Worm (Caenorhabditis elegans) whole organism, L4 larva: ENCODE results near the gene sre-5.
A peak's percentile ranks its signal among the peaks of the same experiment; 100 is the strongest.

Experiments
- F26F4.8 ChIP-seq: fragments of 200-800 bp; sonication (Bioruptor generic); conservative IDR thresholded peaks from 2 replicates; pipeline ENCODE4 v1.3.6; 2022; ENCODE audit warnings: missing genetic modification characterization, missing compliant biosample characterization
- F49E8.2 ChIP-seq: sonication (generic microtip); optimal IDR thresholded peaks from 2 replicates; lab custom pipeline; 2016; ENCODE audit warnings: missing compliant biosample characterization, mild to moderate bottlenecking, missing genetic modification characterization, borderline replicate concordance
- T26A8.4 ChIP-seq: fragments of 200-800 bp; sonication (Bioruptor generic); IDR thresholded peaks from 2 replicates; pipeline ENCODE4 v1.3.6; 2022; ENCODE audit warnings: missing genetic modification characterization, missing compliant biosample characterization
- Y48G9A.11 ChIP-seq: fragments of 200-800 bp; sonication (Bioruptor generic); IDR thresholded peaks from 2 replicates; pipeline ENCODE4 v1.3.6; 2022; ENCODE audit warnings: missing genetic modification reagents, missing genetic modification characterization, missing compliant biosample characterization
- Y75B8A.6 ChIP-seq: fragments of 200-800 bp; sonication (Bioruptor generic); IDR thresholded peaks from 2 replicates; pipeline ENCODE4 v1.3.6; 2022; ENCODE audit warnings: missing genetic modification reagents, missing genetic modification characterization, missing compliant biosample characterization
- ZK546.5 ChIP-seq, 2 experiments: sonication (generic microtip); optimal IDR thresholded peaks; 2 replicates each; lab custom pipeline; 2017; ENCODE audit warnings: missing biosample characterization in 2 of 2, missing genetic modification characterization in 2 of 2
- aha-1 ChIP-seq: fragments of 150-350 bp; peaks from one replicate; lab custom pipeline; 2014; ENCODE audit warnings: missing biosample characterization, missing genetic modification characterization
- ama-1 ChIP-seq: fragments of 150-350 bp; optimal IDR thresholded peaks from 2 replicates; lab custom pipeline; 2014; ENCODE audit warnings: inconsistent platforms, mixed read lengths
- ceh-32 ChIP-seq: sonication (generic microtip); optimal IDR thresholded peaks from 2 replicates; lab custom pipeline; 2016; ENCODE audit warnings: mild to moderate bottlenecking, missing genetic modification characterization, missing compliant biosample characterization; ENCODE audit not compliant: poor library complexity
- ceh-44 ChIP-seq: fragments of 200-800 bp; sonication (Bioruptor generic); IDR thresholded peaks from 2 replicates; pipeline ENCODE4 v1.3.6; 2022; ENCODE audit warnings: missing genetic modification reagents, missing genetic modification characterization, missing compliant biosample characterization
- ceh-62 ChIP-seq: sonication (generic microtip); optimal IDR thresholded peaks from 2 replicates; lab custom pipeline; 2017; ENCODE audit warnings: missing biosample characterization, missing genetic modification characterization
- ces-1 ChIP-seq: fragments of 150-350 bp; sonication (generic microtip); optimal IDR thresholded peaks from 4 replicates; lab custom pipeline; 2014; ENCODE audit warnings: missing biosample characterization, missing genetic modification reagents, missing genetic modification characterization
- daf-8 ChIP-seq: fragments of 200-800 bp; sonication (Bioruptor generic); IDR thresholded peaks from 2 replicates; pipeline ENCODE4 v1.3.6; 2022; ENCODE audit warnings: missing genetic modification characterization, missing compliant biosample characterization
- dmd-6 ChIP-seq: fragments of 200-800 bp; sonication (Bioruptor generic); IDR thresholded peaks from 2 replicates; pipeline ENCODE4 v1.3.6; 2022; ENCODE audit warnings: missing genetic modification reagents, missing genetic modification characterization, missing compliant biosample characterization
- dmd-9 ChIP-seq: fragments of 200-800 bp; sonication (Bioruptor generic); IDR thresholded peaks from 2 replicates; pipeline ENCODE4 v1.3.6; 2022; ENCODE audit warnings: missing genetic modification reagents, missing genetic modification characterization, missing compliant biosample characterization
- dpl-1 ChIP-seq: fragments of 150-350 bp; optimal IDR thresholded peaks from 2 replicates; lab custom pipeline; 2014; ENCODE audit warnings: missing biosample characterization, missing genetic modification reagents, missing genetic modification characterization
- dve-1 ChIP-seq: sonication (generic microtip); optimal IDR thresholded peaks from 2 replicates; lab custom pipeline; 2017; ENCODE audit warnings: antibody characterized with exemption, mild to moderate bottlenecking, missing genetic modification characterization, missing compliant biosample characterization; ENCODE audit not compliant: insufficient read depth
- fkh-10 ChIP-seq: fragments of 150-350 bp; optimal IDR thresholded peaks from 2 replicates; lab custom pipeline; 2014; ENCODE audit warnings: missing biosample characterization, missing genetic modification reagents, missing genetic modification characterization
- fos-1 ChIP-seq: fragments of 150-350 bp; optimal IDR thresholded peaks from 2 replicates; lab custom pipeline; 2014; ENCODE audit warnings: missing biosample characterization, missing genetic modification characterization
- hlh-11 ChIP-seq: fragments of 200-800 bp; sonication (Bioruptor generic); optimal IDR thresholded peaks from 2 replicates; lab custom pipeline; 2018; ENCODE audit warnings: mild to moderate bottlenecking, missing genetic modification characterization, missing compliant biosample characterization
- hmg-1.1 ChIP-seq: fragments of 200-800 bp; sonication (Bioruptor generic); IDR thresholded peaks from 2 replicates; pipeline ENCODE4 v1.3.6; 2022; ENCODE audit warnings: missing genetic modification reagents, missing genetic modification characterization, missing compliant biosample characterization
- lim-7 ChIP-seq: fragments of 200-800 bp; sonication (Bioruptor generic); IDR thresholded peaks from 2 replicates; pipeline ENCODE4 v1.3.6; 2022; ENCODE audit warnings: missing genetic modification characterization, missing compliant biosample characterization
- lin-1 ChIP-seq: fragments of 200-800 bp; sonication (Bioruptor generic); IDR thresholded peaks from 2 replicates; pipeline ENCODE4 v1.3.6; 2022; ENCODE audit warnings: missing genetic modification reagents, missing genetic modification characterization, missing compliant biosample characterization
- lin-13 ChIP-seq: fragments of 150-350 bp; optimal IDR thresholded peaks from 2 replicates; lab custom pipeline; 2014; ENCODE audit warnings: missing biosample characterization, missing genetic modification reagents, missing genetic modification characterization
- lin-15B ChIP-seq: fragments of 150-350 bp; sonication (generic microtip); optimal IDR thresholded peaks from 3 replicates; lab custom pipeline; 2014; ENCODE audit warnings: missing biosample characterization, missing genetic modification characterization
- lin-29 ChIP-seq: fragments of 200-800 bp; sonication (Bioruptor generic); IDR thresholded peaks from 2 replicates; pipeline ENCODE4 v1.3.6; 2022; ENCODE audit warnings: missing genetic modification reagents, missing genetic modification characterization, missing compliant biosample characterization
- lin-38 ChIP-seq: fragments of 200-800 bp; sonication (Bioruptor generic); IDR thresholded peaks from 2 replicates; pipeline ENCODE4 v1.3.6; 2022; ENCODE audit warnings: missing genetic modification reagents, missing genetic modification characterization, missing compliant biosample characterization
- lir-3 ChIP-seq: sonication (generic microtip); optimal IDR thresholded peaks from 2 replicates; lab custom pipeline; 2016; ENCODE audit warnings: mild to moderate bottlenecking, missing genetic modification characterization, missing compliant biosample characterization
- madf-9 ChIP-seq: fragments of 200-800 bp; sonication (Bioruptor generic); conservative IDR thresholded peaks from 2 replicates; pipeline ENCODE4 v1.3.6; 2022; ENCODE audit warnings: missing genetic modification reagents, missing genetic modification characterization, missing compliant biosample characterization
- mep-1 ChIP-seq: fragments of 150-350 bp; sonication (generic microtip); optimal IDR thresholded peaks from 3 replicates; lab custom pipeline; 2014; ENCODE audit warnings: missing biosample characterization, missing genetic modification characterization
- mxl-2 ChIP-seq: fragments of 200-800 bp; sonication (Bioruptor generic); conservative IDR thresholded peaks from 2 replicates; pipeline ENCODE4 v1.3.6; 2022; ENCODE audit warnings: missing genetic modification reagents, missing genetic modification characterization, missing compliant biosample characterization
- mxl-3 ChIP-seq: fragments of 200-800 bp; sonication (Bioruptor generic); optimal IDR thresholded peaks from 2 replicates; lab custom pipeline; 2018; ENCODE audit warnings: mild to moderate bottlenecking, missing genetic modification characterization, missing compliant biosample characterization
- nhr-11 ChIP-seq: fragments of 150-350 bp; optimal IDR thresholded peaks from 2 replicates; lab custom pipeline; 2014; ENCODE audit warnings: missing biosample characterization, missing genetic modification characterization
- nhr-111 ChIP-seq: fragments of 200-800 bp; sonication (Bioruptor generic); optimal IDR thresholded peaks from 2 replicates; lab custom pipeline; 2018; ENCODE audit warnings: mild to moderate bottlenecking, missing genetic modification characterization, missing compliant biosample characterization
- nhr-25 ChIP-seq: sonication (generic microtip); optimal IDR thresholded peaks from 2 replicates; lab custom pipeline; 2017; ENCODE audit warnings: missing genetic modification characterization, mild to moderate bottlenecking, missing compliant biosample characterization, antibody characterized with exemption, moderate library complexity, borderline replicate concordance; ENCODE audit not compliant: insufficient read depth
- nhr-48 ChIP-seq: sonication (generic microtip); optimal IDR thresholded peaks from 2 replicates; lab custom pipeline; 2016; ENCODE audit warnings: mild to moderate bottlenecking, missing genetic modification characterization, missing compliant biosample characterization
- nhr-6 ChIP-seq: fragments of 150-350 bp; optimal IDR thresholded peaks from 2 replicates; lab custom pipeline; 2014; ENCODE audit warnings: missing biosample characterization, missing genetic modification characterization
- nhr-76 ChIP-seq: fragments of 150-350 bp; optimal IDR thresholded peaks from 2 replicates; lab custom pipeline; 2014; ENCODE audit warnings: missing biosample characterization, missing genetic modification characterization
- nhr-77 ChIP-seq: fragments of 150-350 bp; optimal IDR thresholded peaks from 2 replicates; lab custom pipeline; 2014; ENCODE audit warnings: missing biosample characterization, missing genetic modification characterization
- rbr-2 ChIP-seq: sonication (generic microtip); optimal IDR thresholded peaks from 2 replicates; lab custom pipeline; 2016; ENCODE audit warnings: missing genotype, missing genetic modification characterization, missing compliant biosample characterization
- saeg-2 ChIP-seq: fragments of 200-800 bp; sonication (Bioruptor generic); IDR thresholded peaks from 2 replicates; pipeline ENCODE4 v1.3.6; 2022; ENCODE audit warnings: missing genetic modification reagents, missing genetic modification characterization, missing compliant biosample characterization
- snpc-1.2 ChIP-seq: fragments of 200-800 bp; sonication (Bioruptor generic); IDR thresholded peaks from 2 replicates; pipeline ENCODE4 v1.3.6; 2022; ENCODE audit warnings: missing genetic modification reagents, missing genetic modification characterization, missing compliant biosample characterization
- spr-1 ChIP-seq: sonication (generic microtip); optimal IDR thresholded peaks from 2 replicates; lab custom pipeline; 2016; ENCODE audit warnings: mild to moderate bottlenecking, missing genetic modification characterization, missing compliant biosample characterization
- unc-130 ChIP-seq: sonication (generic microtip); optimal IDR thresholded peaks from 2 replicates; lab custom pipeline; 2016; ENCODE audit warnings: missing genetic modification reagents, missing genetic modification characterization, missing compliant biosample characterization
- unc-39 ChIP-seq: sonication (generic microtip); optimal IDR thresholded peaks from 2 replicates; lab custom pipeline; 2017; ENCODE audit warnings: missing biosample characterization, missing genetic modification characterization
- vab-7 ChIP-seq: fragments of 200-800 bp; sonication (Bioruptor generic); IDR thresholded peaks from 2 replicates; pipeline ENCODE4 v1.3.6; 2022; ENCODE audit warnings: missing genetic modification reagents, missing genetic modification characterization, missing compliant biosample characterization
- zag-1 ChIP-seq: fragments of 150-350 bp; optimal IDR thresholded peaks from 2 replicates; lab custom pipeline; 2014; ENCODE audit warnings: missing biosample characterization, missing genetic modification characterization
- zfp-2 ChIP-seq: sonication (generic microtip); optimal IDR thresholded peaks from 2 replicates; lab custom pipeline; 2016; ENCODE audit warnings: mild to moderate bottlenecking, missing genetic modification characterization, missing compliant biosample characterization
- zfp-3 ChIP-seq: fragments of 200-800 bp; sonication (Bioruptor generic); conservative IDR thresholded peaks from 2 replicates; pipeline ENCODE4 v1.3.6; 2022; ENCODE audit warnings: missing genetic modification reagents, missing genetic modification characterization, missing compliant biosample characterization
- zip-11 ChIP-seq: fragments of 200-800 bp; sonication (Bioruptor generic); IDR thresholded peaks from 2 replicates; pipeline ENCODE4 v1.3.6; 2022; ENCODE audit warnings: missing genetic modification characterization, missing compliant biosample characterization
- zip-2 ChIP-seq: fragments of 150-350 bp; optimal IDR thresholded peaks from 2 replicates; lab custom pipeline; 2014; ENCODE audit warnings: missing biosample characterization, missing genetic modification characterization
- ztf-11 ChIP-seq: fragments of 150-350 bp; optimal IDR thresholded peaks from 2 replicates; lab custom pipeline; 2014; ENCODE audit warnings: missing biosample characterization, missing genetic modification characterization

Gene sre-5

DNA sequence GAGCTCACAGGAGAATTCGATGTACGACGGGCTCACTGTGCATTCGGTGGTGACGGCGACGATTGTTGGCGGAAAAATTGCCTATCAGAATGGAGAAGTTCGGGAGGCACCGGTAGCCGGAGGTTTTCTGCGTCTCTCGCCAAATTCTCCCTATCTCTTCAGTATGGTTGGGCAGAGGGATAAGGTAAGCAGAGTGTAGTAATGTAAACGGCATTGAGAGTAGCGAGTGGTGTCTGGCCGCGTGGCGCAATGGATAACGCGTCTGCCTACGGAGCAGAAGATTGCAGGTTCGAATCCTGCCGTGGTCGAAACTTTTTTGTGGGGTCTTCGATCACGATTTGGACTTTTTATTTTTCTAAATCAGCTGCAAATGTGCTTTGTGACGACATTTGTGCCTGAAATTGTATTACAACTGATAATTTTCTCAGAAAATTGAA is 40.4 kb upstream of the sre-5 start:
- no peak for TF ChIP-seq ama-1
- peak; percentile 32 for TF ChIP-seq zip-2 (tag; lab: Kevin White, UChicago)
- TF ChIP-seq lin-38: peak; percentile 81
- peak; percentile 75 for TF ChIP-seq nhr-111 (GFP tag; lab: Kevin White, UChicago)
- TF ChIP-seq nhr-48 (tag; lab: Kevin White, UChicago): peak; percentile 10
- TF ChIP-seq ceh-62 (tag; lab: Kevin White, UChicago): no peak
- TF ChIP-seq ceh-44 (GFP tag; lab: Robert Waterston, UW): peak; percentile 40; the same call in 1 of the 2 replicates
- peak; percentile 73; the same call in 1 of the 2 replicates for TF ChIP-seq lin-1 (GFP tag; lab: Robert Waterston, UW)
- no peak for TF ChIP-seq nhr-25 (tag; lab: Kevin White, UChicago)
- no peak for TF ChIP-seq zip-11
- TF ChIP-seq dve-1 (tag; lab: Kevin White, UChicago): peak; percentile 17
- TF ChIP-seq ztf-11: no peak
- TF ChIP-seq zfp-3 (GFP tag; lab: Robert Waterston, UW): peak; percentile 46; the same call in 1 of the 2 replicates
- peak; percentile 79 for TF ChIP-seq snpc-1.2
- TF ChIP-seq Y75B8A.6 (GFP tag; lab: Robert Waterston, UW): 0 out of 2 replicates have a peak, but pooled peaks have one; percentile 44
- peak; percentile 77 for TF ChIP-seq Y48G9A.11
- TF ChIP-seq zfp-2 (tag; lab: Kevin White, UChicago): no peak
- peak; percentile 83 for TF ChIP-seq lim-7
- TF ChIP-seq nhr-76 (tag; lab: Kevin White, UChicago): no peak
- no peak for TF ChIP-seq ZK546.5 (tag; optimal IDR thresholded peaks at IDR 0.05; lab: Kevin White, UChicago)
- TF ChIP-seq rbr-2 (tag; lab: Kevin White, UChicago): peak; percentile 50
- no peak for TF ChIP-seq nhr-77 (tag; lab: Kevin White, UChicago)
- TF ChIP-seq spr-1 (tag; lab: Kevin White, UChicago): peak; percentile 61
- TF ChIP-seq zag-1 (tag; lab: Kevin White, UChicago): no peak
- no peak for TF ChIP-seq lin-29 (GFP tag; lab: Robert Waterston, UW)
- TF ChIP-seq hlh-11 (tag; lab: Kevin White, UChicago): peak; percentile 27
- no peak for TF ChIP-seq unc-39 (tag; lab: Kevin White, UChicago)
- peak; percentile 80 for TF ChIP-seq T26A8.4
- no peak for TF ChIP-seq fkh-10 (GFP tag; lab: Kevin White, UChicago)
- peak; percentile 42; the same call in 1 of the 2 replicates for TF ChIP-seq dmd-9 (GFP tag; lab: Robert Waterston, UW)
- TF ChIP-seq unc-130: peak; percentile 49
- no peak for TF ChIP-seq ces-1 (GFP tag; lab: Kevin White, UChicago)
- TF ChIP-seq madf-9: peak; percentile 79
- TF ChIP-seq lin-15B (tag; lab: Kevin White, UChicago): no peak
- TF ChIP-seq saeg-2 (GFP tag; lab: Robert Waterston, UW): 0 out of 2 replicates have a peak, but pooled peaks have one; percentile 16
- peak; percentile 77 for TF ChIP-seq vab-7
- TF ChIP-seq hmg-1.1: peak; percentile 82
- peak; percentile 69 for TF ChIP-seq mep-1 (tag; lab: Kevin White, UChicago)
- TF ChIP-seq nhr-6: peak; percentile 42
- peak; percentile 3 for TF ChIP-seq dpl-1
- peak; percentile 72; the same call in 1 of the 2 replicates for TF ChIP-seq F26F4.8 (GFP tag; lab: Robert Waterston, UW)
- TF ChIP-seq daf-8: 0 out of 2 replicates have a peak, but pooled peaks have one; percentile 25
- peak; percentile 78 for TF ChIP-seq mxl-2 (GFP tag; lab: Robert Waterston, UW)
- TF ChIP-seq lin-13: peak; percentile 29
- TF ChIP-seq lir-3 (tag; lab: Kevin White, UChicago): peak; percentile 7
- no peak for TF ChIP-seq fos-1 (tag; lab: Kevin White, UChicago)
- TF ChIP-seq nhr-11 (tag; lab: Kevin White, UChicago): peak; percentile 49
- TF ChIP-seq mxl-3: peak; percentile 16
- TF ChIP-seq aha-1 (tag; lab: Kevin White, UChicago): peak; percentile 84
- TF ChIP-seq dmd-6 (GFP tag; lab: Robert Waterston, UW): peak; percentile 58
- TF ChIP-seq F49E8.2 (tag; lab: Kevin White, UChicago): peak; percentile 29
- TF ChIP-seq ceh-32 (tag; lab: Kevin White, UChicago): no peak
